Fruit fly (Drosophila melanogaster) whole organism, embryonic: ENCODE measurements around the gene CG9044.

Experiments used
- Aef1 ChIP-seq: fragments of 200-800 bp; sonication (Bioruptor generic); IDR thresholded peaks from 3 replicates; pipeline ENCODE4 v1.3.6; 2022; ENCODE audit warnings: missing biosample characterization, missing genetic modification characterization
- B-H1 ChIP-seq: fragments of 200-800 bp; sonication (Bioruptor generic); IDR thresholded peaks from 3 replicates; pipeline ENCODE4 v1.3.6; 2022; ENCODE audit warnings: missing biosample characterization, missing genetic modification characterization
- CG10543 ChIP-seq: fragments of 200-800 bp; sonication (Bioruptor generic); optimal IDR thresholded peaks from 3 replicates; lab custom pipeline; 2017; ENCODE audit warnings: missing biosample characterization, mild to moderate bottlenecking, missing genetic modification characterization, moderate library complexity
- CG11723 ChIP-seq: fragments of 200-800 bp; sonication (Bioruptor generic); optimal IDR thresholded peaks from 2 replicates; lab custom pipeline; 2017; ENCODE audit warnings: missing biosample characterization, mild to moderate bottlenecking, missing genetic modification characterization
- CG12071 ChIP-seq: fragments of 200-800 bp; sonication (Bioruptor generic); optimal IDR thresholded peaks from 3 replicates; lab custom pipeline; 2018; ENCODE audit warnings: missing biosample characterization, mild to moderate bottlenecking, missing genetic modification characterization
- CG13424 ChIP-seq: fragments of 200-800 bp; sonication (Bioruptor generic); optimal IDR thresholded peaks from 2 replicates; lab custom pipeline; 2019; ENCODE audit warnings: missing biosample characterization, mild to moderate bottlenecking, missing genetic modification characterization, moderate library complexity
- CG14710 ChIP-seq: fragments of 200-800 bp; sonication (Bioruptor generic); optimal IDR thresholded peaks from 3 replicates; lab custom pipeline; 2019; ENCODE audit warnings: missing biosample characterization, mild to moderate bottlenecking, missing genetic modification characterization, moderate library complexity
- CG14965 ChIP-seq: fragments of 200-800 bp; sonication (Bioruptor generic); optimal IDR thresholded peaks from 2 replicates; lab custom pipeline; 2016; ENCODE audit warnings: missing biosample characterization, missing genetic modification characterization, borderline replicate concordance
- CG16863 ChIP-seq: fragments of 200-800 bp; sonication (Bioruptor generic); optimal IDR thresholded peaks from 3 replicates; lab custom pipeline; 2016; ENCODE audit warnings: missing biosample characterization, missing genetic modification characterization
- CG18262 ChIP-seq: fragments of 200-800 bp; optimal IDR thresholded peaks from 3 replicates; lab custom pipeline; 2019; ENCODE audit warnings: missing biosample characterization, mild to moderate bottlenecking, missing genetic modification characterization, moderate library complexity
- CG31365 ChIP-seq: fragments of 200-800 bp; sonication (Bioruptor generic); optimal IDR thresholded peaks from 2 replicates; lab custom pipeline; 2018; ENCODE audit warnings: missing biosample characterization, mild to moderate bottlenecking, missing genetic modification characterization
- CG32532 ChIP-seq: fragments of 200-800 bp; sonication (Bioruptor generic); IDR thresholded peaks from 2 replicates; pipeline ENCODE4 v1.3.6; 2022; ENCODE audit warnings: missing biosample characterization, missing genetic modification characterization
- CG3407 ChIP-seq: fragments of 200-800 bp; sonication (Bioruptor generic); optimal IDR thresholded peaks from 2 replicates; lab custom pipeline; 2018; ENCODE audit warnings: missing biosample characterization, mild to moderate bottlenecking, missing genetic modification characterization
- CG4328 ChIP-seq: fragments of 200-800 bp; sonication (Bioruptor generic); optimal IDR thresholded peaks from 3 replicates; lab custom pipeline; 2017; ENCODE audit warnings: missing biosample characterization, missing genetic modification reagents, missing genetic modification characterization
- CG6254 ChIP-seq: fragments of 200-800 bp; sonication (Bioruptor generic); optimal IDR thresholded peaks from 3 replicates; lab custom pipeline; 2017; ENCODE audit warnings: mild to moderate bottlenecking, missing biosample characterization, missing genetic modification reagents, missing genetic modification characterization
- CG7556 ChIP-seq: fragments of 200-800 bp; sonication (Bioruptor generic); optimal IDR thresholded peaks from 2 replicates; lab custom pipeline; 2017; ENCODE audit warnings: missing biosample characterization, mild to moderate bottlenecking, missing genetic modification characterization
- Dfd ChIP-seq, 2 experiments: fragments of >200 bp; optimal IDR thresholded peaks; 2 replicates each; lab custom pipeline; 2017; ENCODE audit warnings: missing biosample characterization in 2 of 2, missing genetic modification characterization in 2 of 2
- Dip3 ChIP-seq: fragments of 200-800 bp; sonication (Bioruptor generic); optimal IDR thresholded peaks from 3 replicates; lab custom pipeline; 2016; ENCODE audit warnings: missing biosample characterization, missing genetic modification characterization
- Fer1 ChIP-seq: fragments of 200-800 bp; sonication (Bioruptor generic); optimal IDR thresholded peaks from 2 replicates; lab custom pipeline; 2017; ENCODE audit warnings: missing biosample characterization, mild to moderate bottlenecking, missing genetic modification characterization
- Fer2 ChIP-seq: fragments of 200-800 bp; sonication (Bioruptor generic); optimal IDR thresholded peaks from 2 replicates; lab custom pipeline; 2018; ENCODE audit warnings: missing biosample characterization, mild to moderate bottlenecking, missing genetic modification characterization, moderate library complexity
- GATAe ChIP-seq: fragments of 200-800 bp; sonication (Bioruptor generic); conservative IDR thresholded peaks from 2 replicates; pipeline ENCODE4 v1.3.6; 2022; ENCODE audit warnings: missing biosample characterization, missing genetic modification characterization
- HLH54F ChIP-seq: fragments of 200-800 bp; sonication (Bioruptor generic); optimal IDR thresholded peaks from 3 replicates; lab custom pipeline; 2016; ENCODE audit warnings: missing biosample characterization, missing genetic modification characterization
- MESR4 ChIP-seq: fragments of 200-800 bp; sonication (Bioruptor generic); optimal IDR thresholded peaks from 2 replicates; lab custom pipeline; 2018; ENCODE audit warnings: missing biosample characterization, mild to moderate bottlenecking, missing genetic modification characterization, moderate library complexity
- Max ChIP-seq: fragments of 200-800 bp; sonication (Bioruptor generic); optimal IDR thresholded peaks from 2 replicates; lab custom pipeline; 2016; ENCODE audit warnings: missing biosample characterization, mild to moderate bottlenecking, missing genetic modification characterization
- Med ChIP-seq: fragments of 200-800 bp; sonication (Bioruptor generic); peaks from one replicate; lab custom pipeline; 2016; ENCODE audit warnings: missing biosample characterization, missing genetic modification characterization, mild to moderate bottlenecking, inconsistent platforms, moderate library complexity
- NK7.1 ChIP-seq: fragments of 200-800 bp; sonication (Bioruptor generic); optimal IDR thresholded peaks from 3 replicates; lab custom pipeline; 2016; ENCODE audit warnings: missing biosample characterization, missing genetic modification characterization
- Nf-YA ChIP-seq: fragments of 200-800 bp; sonication (Bioruptor generic); IDR thresholded peaks from 2 replicates; pipeline ENCODE4 v1.3.6; 2022; ENCODE audit warnings: missing biosample characterization, missing genetic modification characterization
- PHDP ChIP-seq: fragments of 200-800 bp; sonication (Bioruptor generic); optimal IDR thresholded peaks from 3 replicates; lab custom pipeline; 2018; ENCODE audit warnings: missing biosample characterization, mild to moderate bottlenecking, missing genetic modification characterization, moderate library complexity
- Six4 ChIP-seq: fragments of 200-800 bp; sonication (Bioruptor generic); optimal IDR thresholded peaks from 2 replicates; lab custom pipeline; 2016; ENCODE audit warnings: missing biosample characterization, missing genetic modification characterization
- Spps ChIP-seq: fragments of 200-800 bp; sonication (Bioruptor generic); optimal IDR thresholded peaks from 2 replicates; lab custom pipeline; 2018; ENCODE audit warnings: missing biosample characterization, mild to moderate bottlenecking, missing genetic modification characterization
- bowl ChIP-seq: fragments of 200-800 bp; sonication (Bioruptor generic); IDR thresholded peaks from 2 replicates; pipeline ENCODE4 v1.3.6; 2022; ENCODE audit warnings: missing biosample characterization, missing genetic modification characterization
- dan ChIP-seq: fragments of 200-800 bp; sonication (Bioruptor generic); IDR thresholded peaks from 2 replicates; pipeline ENCODE4 v1.3.6; 2022; ENCODE audit warnings: missing biosample characterization, missing genetic modification characterization
- eyg ChIP-seq: fragments of 200-800 bp; sonication (Bioruptor generic); optimal IDR thresholded peaks from 3 replicates; lab custom pipeline; 2016; ENCODE audit warnings: missing biosample characterization, missing genetic modification characterization
- fru ChIP-seq: fragments of >200 bp; optimal IDR thresholded peaks from 2 replicates; lab custom pipeline; 2017
- gem ChIP-seq: fragments of 200-800 bp; sonication (Bioruptor generic); optimal IDR thresholded peaks from 2 replicates; lab custom pipeline; 2019; ENCODE audit warnings: missing biosample characterization, mild to moderate bottlenecking, missing genetic modification characterization, moderate library complexity
- gro ChIP-seq: fragments of 200-800 bp; sonication (Bioruptor generic); optimal IDR thresholded peaks from 2 replicates; lab custom pipeline; 2016; ENCODE audit warnings: missing biosample characterization, missing genetic modification characterization
- ind ChIP-seq: fragments of 200-800 bp; sonication (Bioruptor generic); optimal IDR thresholded peaks from 3 replicates; lab custom pipeline; 2016; ENCODE audit warnings: missing biosample characterization, missing genetic modification characterization
- jigr1 ChIP-seq: fragments of 200-800 bp; sonication (Bioruptor generic); IDR thresholded peaks from 3 replicates; pipeline ENCODE4 v1.3.6; 2022; ENCODE audit warnings: missing biosample characterization, missing genetic modification characterization
- lbe ChIP-seq: fragments of 200-800 bp; sonication (Bioruptor generic); optimal IDR thresholded peaks from 2 replicates; lab custom pipeline; 2016; ENCODE audit warnings: missing biosample characterization, mild to moderate bottlenecking, missing genetic modification characterization
- otp ChIP-seq: fragments of 200-800 bp; sonication (Bioruptor generic); IDR thresholded peaks from 3 replicates; pipeline ENCODE4, ENCODE4 v1.3.6; 2022; ENCODE audit warnings: missing biosample characterization, missing genetic modification characterization
- phol ChIP-seq: fragments of 200-800 bp; sonication (Bioruptor generic); optimal IDR thresholded peaks from 3 replicates; lab custom pipeline; 2018; ENCODE audit warnings: missing biosample characterization, mild to moderate bottlenecking, missing genetic modification characterization, moderate library complexity
- rib ChIP-seq: fragments of 200-800 bp; sonication (Bioruptor generic); IDR thresholded peaks from 2 replicates; pipeline ENCODE4 v1.3.6; 2022; ENCODE audit warnings: missing biosample characterization, missing genetic modification characterization
- sd ChIP-seq: fragments of 200-800 bp; sonication (Bioruptor generic); optimal IDR thresholded peaks from 3 replicates; lab custom pipeline; 2018; ENCODE audit warnings: missing biosample characterization, mild to moderate bottlenecking, missing genetic modification characterization, moderate library complexity
- sens-2 ChIP-seq: fragments of 200-800 bp; sonication (Bioruptor generic); IDR thresholded peaks from 2 replicates; pipeline ENCODE4 v1.3.6; 2022; ENCODE audit warnings: missing biosample characterization, missing genetic modification characterization
- sqz ChIP-seq: fragments of 200-800 bp; sonication (Bioruptor generic); optimal IDR thresholded peaks from 3 replicates; lab custom pipeline; 2018; ENCODE audit warnings: missing biosample characterization, mild to moderate bottlenecking, missing genetic modification characterization
- tgo ChIP-seq: fragments of 200-800 bp; sonication (Bioruptor generic); IDR thresholded peaks from 3 replicates; pipeline ENCODE4 v1.3.6; 2022; ENCODE audit warnings: missing biosample characterization, missing genetic modification characterization
- tio ChIP-seq: fragments of 200-800 bp; sonication (Bioruptor generic); optimal IDR thresholded peaks from 2 replicates; lab custom pipeline; 2017; ENCODE audit warnings: missing biosample characterization, missing genetic modification characterization, inconsistent platforms
- tup ChIP-seq: fragments of 200-800 bp; sonication (Bioruptor generic); optimal IDR thresholded peaks from 2 replicates; lab custom pipeline; 2016; ENCODE audit warnings: missing biosample characterization, mild to moderate bottlenecking, missing genetic modification characterization, moderate library complexity
- tx ChIP-seq: fragments of 200-800 bp; sonication (Bioruptor generic); optimal IDR thresholded peaks from 2 replicates; lab custom pipeline; 2016; ENCODE audit warnings: missing biosample characterization, missing genetic modification characterization
- usp ChIP-seq: fragments of >200 bp; optimal IDR thresholded peaks from 2 replicates; lab custom pipeline; 2017; ENCODE audit warnings: missing biosample characterization, missing genetic modification characterization
- zfh2 ChIP-seq: fragments of 200-800 bp; sonication (Bioruptor generic); optimal IDR thresholded peaks from 2 replicates; lab custom pipeline; 2016; ENCODE audit warnings: missing biosample characterization, missing genetic modification characterization

Gene CG9044

dm6 chr2L:5997609-5998229, 48.5 kb downstream of the CG9044 start (continued):
- TF ChIP-seq MESR4 (GFP tag; lab: Kevin White, UChicago) = no peak
- TF ChIP-seq sd = no peak
- peak; percentile 68 for TF ChIP-seq CG12071
- peak; percentile 37; the same call in 1 of the 3 replicates for TF ChIP-seq otp (GFP tag; lab: Robert Waterston, UW)
- TF ChIP-seq eyg (GFP tag; lab: Kevin White, UChicago) = peak; percentile 5
- peak; percentile 88 for TF ChIP-seq Fer1 (GFP tag; lab: Kevin White, UChicago)
- TF ChIP-seq GATAe (GFP tag; lab: Robert Waterston, UW) = no peak
- peak; percentile 46 for TF ChIP-seq CG6254 (GFP tag; lab: Kevin White, UChicago)
- TF ChIP-seq bowl (GFP tag; lab: Robert Waterston, UW) = no peak
- peak; percentile 47 for TF ChIP-seq PHDP (tag; lab: Kevin White, UChicago)
- TF ChIP-seq ind (GFP tag; lab: Kevin White, UChicago) = no peak
- no peak for TF ChIP-seq fru (lab: Kevin White, UChicago)
- no peak for TF ChIP-seq Six4
- no peak for TF ChIP-seq Nf-YA (GFP tag; lab: Robert Waterston, UW)
- TF ChIP-seq CG11723 = peak; percentile 78
- TF ChIP-seq Dip3 (GFP tag; lab: Kevin White, UChicago) = peak; percentile 14
- TF ChIP-seq Med (GFP tag; lab: Kevin White, UChicago) = peak; percentile 94
- no peak for TF ChIP-seq lbe (GFP tag; lab: Kevin White, UChicago)
- no peak for TF ChIP-seq Aef1 (GFP tag; lab: Robert Waterston, UW)
- no peak for TF ChIP-seq jigr1
- TF ChIP-seq tgo (GFP tag; lab: Robert Waterston, UW) = no peak
- TF ChIP-seq CG13424 = peak; percentile 11
- no peak for TF ChIP-seq sens-2 (GFP tag; lab: Robert Waterston, UW)
- no peak for TF ChIP-seq Max (GFP tag; lab: Kevin White, UChicago)
- TF ChIP-seq CG7556 (GFP tag; lab: Kevin White, UChicago) = peak; percentile 1
- TF ChIP-seq CG31365 = peak; percentile 74
- no peak for TF ChIP-seq Dfd (GFP tag; optimal IDR thresholded peaks at IDR 0.05; lab: Kevin White, UChicago)
- TF ChIP-seq usp (GFP tag; lab: Kevin White, UChicago) = no peak
- TF ChIP-seq CG16863 (GFP tag; lab: Kevin White, UChicago) = no peak
- no peak for TF ChIP-seq CG14965 (GFP tag; lab: Kevin White, UChicago)
- no peak for TF ChIP-seq tio
- TF ChIP-seq HLH54F = no peak
- peak; percentile 93 for TF ChIP-seq phol (tag; lab: Kevin White, UChicago)
- no peak for TF ChIP-seq B-H1 (GFP tag; lab: Robert Waterston, UW)
- no peak for TF ChIP-seq rib (GFP tag; lab: Robert Waterston, UW)
- peak; percentile 46 for TF ChIP-seq CG18262 (tag; lab: Kevin White, UChicago)
- peak; percentile 30 for TF ChIP-seq Spps (tag; lab: Kevin White, UChicago)
- no peak for TF ChIP-seq gem (tag; lab: Kevin White, UChicago)
- TF ChIP-seq tup (GFP tag; lab: Kevin White, UChicago) = no peak
- peak; percentile 50 for TF ChIP-seq Fer2 (tag; lab: Kevin White, UChicago)
- TF ChIP-seq CG14710 (tag; lab: Kevin White, UChicago) = peak; percentile 51
- TF ChIP-seq CG3407 (GFP tag; lab: Kevin White, UChicago) = peak; percentile 51
- TF ChIP-seq tx (GFP tag; lab: Kevin White, UChicago) = no peak
- TF ChIP-seq CG10543 = peak; percentile 72
- TF ChIP-seq sqz (GFP tag; lab: Kevin White, UChicago) = peak; percentile 45
- TF ChIP-seq zfh2 (GFP tag; lab: Kevin White, UChicago) = no peak
- TF ChIP-seq NK7.1 (GFP tag; lab: Kevin White, UChicago) = no peak
- TF ChIP-seq gro (GFP tag; lab: Kevin White, UChicago) = no peak
- peak; percentile 84 for TF ChIP-seq CG4328
- TF ChIP-seq CG32532 (GFP tag; lab: Robert Waterston, UW) = 0 out of 2 replicates have a peak, but pooled peaks have one; percentile 12
- TF ChIP-seq dan (GFP tag; lab: Robert Waterston, UW) = no peak
